Worm (Caenorhabditis elegans) whole organism, L2 larva: ENCODE data around the gene C34F6.1.

Experiments
- C34F6.9 ChIP-seq: fragments of 150-350 bp; optimal IDR thresholded peaks from 2 replicates; lab custom pipeline; 2014; ENCODE audit warnings: missing biosample characterization, missing genetic modification characterization
- ZK546.5 ChIP-seq: sonication (generic microtip); optimal IDR thresholded peaks from 2 replicates; lab custom pipeline; 2017; ENCODE audit warnings: missing biosample characterization, missing genetic modification characterization
- ama-1 ChIP-seq: fragments of 150-350 bp; optimal IDR thresholded peaks from 2 replicates; lab custom pipeline; 2018; ENCODE audit warnings: inconsistent platforms
- ceh-82 ChIP-seq: fragments of 150-350 bp; optimal IDR thresholded peaks from 2 replicates; lab custom pipeline; 2014; ENCODE audit warnings: missing biosample characterization, missing genetic modification characterization
- dmd-4 ChIP-seq: sonication (generic microtip); optimal IDR thresholded peaks from 2 replicates; lab custom pipeline; 2017; ENCODE audit warnings: missing biosample characterization, missing genetic modification characterization
- elt-1 ChIP-seq: fragments of 150-350 bp; optimal IDR thresholded peaks from 2 replicates; lab custom pipeline; 2014; ENCODE audit warnings: missing biosample characterization, missing genetic modification characterization
- nhr-11 ChIP-seq: fragments of 150-350 bp; optimal IDR thresholded peaks from 2 replicates; lab custom pipeline; 2014; ENCODE audit warnings: missing biosample characterization, missing genetic modification characterization
- nhr-237 ChIP-seq: fragments of 150-350 bp; optimal IDR thresholded peaks from 2 replicates; lab custom pipeline; 2014; ENCODE audit warnings: missing biosample characterization, missing genetic modification characterization
- nhr-77 ChIP-seq: fragments of 150-350 bp; optimal IDR thresholded peaks from 2 replicates; lab custom pipeline; 2014; ENCODE audit warnings: missing biosample characterization, missing genetic modification characterization
- unc-62 ChIP-seq: fragments of 150-350 bp; optimal IDR thresholded peaks from 2 replicates; lab custom pipeline; 2014; ENCODE audit warnings: missing biosample characterization, missing genetic modification reagents, missing genetic modification characterization
- ztf-1 ChIP-seq: fragments of 200-800 bp; sonication (Bioruptor generic); conservative IDR thresholded peaks from 2 replicates; pipeline ENCODE4 v1.3.6; 2022; ENCODE audit warnings: missing genetic modification characterization, missing compliant biosample characterization

- no peak for TF ChIP-seq nhr-11 (tag; lab: Kevin White, UChicago)
- TF ChIP-seq ama-1 (lab: Kevin White, UChicago): no peak
- TF ChIP-seq ceh-82 (tag; lab: Kevin White, UChicago): no peak
- TF ChIP-seq C34F6.9 (tag; lab: Kevin White, UChicago): no peak
- TF ChIP-seq ZK546.5: no peak
- no peak for TF ChIP-seq ztf-1 (GFP tag; lab: Robert Waterston, UW)
- TF ChIP-seq dmd-4 (tag; lab: Kevin White, UChicago): no peak
- TF ChIP-seq unc-62: no peak
- no peak for TF ChIP-seq nhr-237 (tag; lab: Kevin White, UChicago)
- TF ChIP-seq elt-1 (tag; lab: Kevin White, UChicago): no peak
- TF ChIP-seq nhr-77 (tag; lab: Kevin White, UChicago): no peak
Observed at ce11 chrX:11211360-11211759, 14.7 kb upstream of the C34F6.1 start.
